Worm (Caenorhabditis elegans) whole organism, L1 larva: Measurements from ENCODE around the gene F53G2.13.

Experiments used
- C04F5.9 ChIP-seq: sonication (generic microtip); optimal IDR thresholded peaks from 2 replicates; lab custom pipeline; 2016; ENCODE audit warnings: missing genetic modification characterization, missing compliant biosample characterization
- F16B12.6 ChIP-seq: fragments of 150-350 bp; optimal IDR thresholded peaks from 2 replicates; lab custom pipeline; 2014; ENCODE audit warnings: missing biosample characterization, missing genetic modification characterization
- Y116A8C.19 ChIP-seq: sonication (generic microtip); optimal IDR thresholded peaks from 2 replicates; lab custom pipeline; 2016; ENCODE audit warnings: missing compliant biosample characterization, missing genetic modification characterization, borderline replicate concordance
- aha-1 ChIP-seq: fragments of 150-350 bp; optimal IDR thresholded peaks from 2 replicates; lab custom pipeline; 2014; ENCODE audit warnings: missing biosample characterization, missing genetic modification characterization
- aly-2 ChIP-seq: fragments of 150-350 bp; optimal IDR thresholded peaks from 2 replicates; lab custom pipeline; 2014; ENCODE audit warnings: missing biosample characterization, missing genetic modification characterization
- blmp-1 ChIP-seq: fragments of 150-350 bp; optimal IDR thresholded peaks from 2 replicates; lab custom pipeline; 2014; ENCODE audit warnings: missing biosample characterization, missing genetic modification characterization
- ceh-8 ChIP-seq: fragments of 200-800 bp; sonication (Bioruptor generic); optimal IDR thresholded peaks from 2 replicates; lab custom pipeline; 2018; ENCODE audit warnings: mild to moderate bottlenecking, missing genetic modification characterization, moderate library complexity, missing compliant biosample characterization
- ceh-82 ChIP-seq, 3 experiments: fragments of 150-350 bp in 1 of 3; sonication (generic microtip) in 2 of 3; optimal IDR thresholded peaks; 2 replicates each; lab custom pipeline; 2014 to 2017; ENCODE audit warnings: missing biosample characterization in 3 of 3, missing genetic modification characterization in 3 of 3
- ceh-88 ChIP-seq: fragments of 200-800 bp; sonication (Bioruptor generic); IDR thresholded peaks from 2 replicates; pipeline ENCODE4 v1.3.6; 2022; ENCODE audit warnings: missing genetic modification characterization, missing compliant biosample characterization
- ceh-90 ChIP-seq: sonication (generic microtip); optimal IDR thresholded peaks from 2 replicates; lab custom pipeline; 2016; ENCODE audit warnings: missing genetic modification characterization, missing compliant biosample characterization
- ces-1 ChIP-seq: fragments of 150-350 bp; optimal IDR thresholded peaks from 2 replicates; lab custom pipeline; 2014; ENCODE audit warnings: missing biosample characterization, missing genetic modification reagents, missing genetic modification characterization
- dsc-1 ChIP-seq: sonication (generic microtip); optimal IDR thresholded peaks from 2 replicates; lab custom pipeline; 2016; ENCODE audit warnings: mild to moderate bottlenecking, missing genetic modification characterization, missing compliant biosample characterization
- efl-1 ChIP-seq, 4 experiments: fragments of 150-350 bp; optimal IDR thresholded peaks in 3 of 4; peaks in 1 of 4; 1 replicate in 1 of 4; 2 replicates in 3 of 4; lab custom pipeline; 2014; ENCODE audit warnings: missing biosample characterization in 2 of 4, missing genetic modification characterization in 2 of 4, missing genetic modification reagents in 2 of 4
- efl-3 ChIP-seq: fragments of 200-800 bp; sonication (Bioruptor generic); optimal IDR thresholded peaks from 2 replicates; lab custom pipeline; 2018; ENCODE audit warnings: mild to moderate bottlenecking, missing genetic modification characterization, missing compliant biosample characterization
- egl-13 ChIP-seq: sonication (generic microtip); optimal IDR thresholded peaks from 2 replicates; lab custom pipeline; 2016; ENCODE audit warnings: missing genotype, missing genetic modification reagents, missing genetic modification characterization, missing compliant biosample characterization
- elt-2 ChIP-seq: sonication (generic microtip); optimal IDR thresholded peaks from 2 replicates; lab custom pipeline; 2016; ENCODE audit warnings: missing genetic modification characterization, mild to moderate bottlenecking, inconsistent platforms, missing compliant biosample characterization, missing genetic modification reagents
- elt-3 ChIP-seq, 6 experiments: fragments of 150-350 bp in 1 of 6; sonication (generic microtip); optimal IDR thresholded peaks; 2 replicates each; lab custom pipeline; 2017 to 2018; ENCODE audit warnings: missing biosample characterization in 6 of 6, missing genetic modification characterization in 6 of 6, inconsistent platforms in 1 of 6
- ets-5 ChIP-seq: fragments of 200-800 bp; sonication (Bioruptor generic); IDR thresholded peaks from 2 replicates; pipeline ENCODE4 v1.3.6; 2022; ENCODE audit warnings: missing genetic modification characterization, missing compliant biosample characterization
- fkh-10 ChIP-seq: sonication (generic microtip); optimal IDR thresholded peaks from 2 replicates; lab custom pipeline; 2017; ENCODE audit warnings: missing biosample characterization, missing genetic modification reagents, missing genetic modification characterization
- fkh-4 ChIP-seq: sonication (generic microtip); optimal IDR thresholded peaks from 2 replicates; lab custom pipeline; 2016; ENCODE audit warnings: missing compliant biosample characterization, missing genetic modification characterization, borderline replicate concordance
- fkh-8 ChIP-seq: sonication (generic microtip); optimal IDR thresholded peaks from 2 replicates; lab custom pipeline; 2016; ENCODE audit warnings: mild to moderate bottlenecking, missing genetic modification characterization, missing compliant biosample characterization
- fos-1 ChIP-seq: fragments of 150-350 bp; optimal IDR thresholded peaks from 2 replicates; lab custom pipeline; 2014; ENCODE audit warnings: missing biosample characterization, missing genetic modification characterization
- grh-1 ChIP-seq: fragments of 200-800 bp; sonication (Bioruptor generic); IDR thresholded peaks from 2 replicates; pipeline ENCODE4 v1.3.6; 2022; ENCODE audit warnings: missing genetic modification reagents, missing genetic modification characterization, missing compliant biosample characterization
- hlh-4 ChIP-seq: sonication (generic microtip); optimal IDR thresholded peaks from 2 replicates; lab custom pipeline; 2016; ENCODE audit warnings: mild to moderate bottlenecking, missing genetic modification characterization, missing compliant biosample characterization
- hpl-2 ChIP-seq: fragments of 150-350 bp; optimal IDR thresholded peaks from 2 replicates; lab custom pipeline; 2014; ENCODE audit warnings: missing biosample characterization, missing genetic modification reagents, missing genetic modification characterization
- isw-1 ChIP-seq: fragments of 200-800 bp; sonication (Bioruptor generic); IDR thresholded peaks from 2 replicates; pipeline ENCODE4 v1.3.6; 2022; ENCODE audit warnings: missing genetic modification characterization, missing compliant biosample characterization
- jun-1 ChIP-seq: fragments of 150-350 bp; optimal IDR thresholded peaks from 2 replicates; lab custom pipeline; 2014; ENCODE audit warnings: missing biosample characterization, missing genetic modification reagents, missing genetic modification characterization
- lin-13 ChIP-seq: fragments of 150-350 bp; optimal IDR thresholded peaks from 2 replicates; lab custom pipeline; 2014; ENCODE audit warnings: missing biosample characterization, missing genetic modification reagents, missing genetic modification characterization
- lin-14 ChIP-seq: fragments of 200-800 bp; sonication (Bioruptor generic); optimal IDR thresholded peaks from 2 replicates; lab custom pipeline; 2018; ENCODE audit warnings: mild to moderate bottlenecking, missing genetic modification characterization, moderate library complexity, missing compliant biosample characterization
- lin-15B ChIP-seq: fragments of 150-350 bp; sonication (generic microtip); optimal IDR thresholded peaks from 3 replicates; lab custom pipeline; 2014; ENCODE audit warnings: missing biosample characterization, missing genetic modification characterization
- lin-35 ChIP-seq, 2 experiments: fragments of 150-350 bp; optimal IDR thresholded peaks; 2 replicates each; lab custom pipeline; 2014; ENCODE audit warnings: missing biosample characterization in 2 of 2, missing genetic modification characterization in 2 of 2, missing genetic modification reagents in 2 of 2
- lin-39 ChIP-seq: fragments of 150-350 bp; optimal IDR thresholded peaks from 2 replicates; lab custom pipeline; 2014; ENCODE audit warnings: missing biosample characterization, missing genetic modification reagents, missing genetic modification characterization
- lsy-2 ChIP-seq, 2 experiments: fragments of 150-350 bp; optimal IDR thresholded peaks; 2 replicates each; lab custom pipeline; 2014; ENCODE audit warnings: missing biosample characterization in 2 of 2, missing genetic modification characterization in 2 of 2
- mab-9 ChIP-seq: fragments of 200-800 bp; sonication (Bioruptor generic); IDR thresholded peaks from 2 replicates; pipeline ENCODE4 v1.3.6; 2022; ENCODE audit warnings: missing genetic modification reagents, missing genetic modification characterization, missing compliant biosample characterization
- mdl-1 ChIP-seq, 2 experiments: fragments of 150-350 bp; optimal IDR thresholded peaks; 2 replicates each; lab custom pipeline; 2014 to 2017; ENCODE audit warnings: missing biosample characterization in 2 of 2, missing genetic modification characterization in 2 of 2, inconsistent platforms in 1 of 2
- mep-1 ChIP-seq: fragments of 150-350 bp; optimal IDR thresholded peaks from 2 replicates; lab custom pipeline; 2014; ENCODE audit warnings: missing biosample characterization, missing genetic modification characterization
- nhr-12 ChIP-seq: sonication (generic microtip); optimal IDR thresholded peaks from 2 replicates; lab custom pipeline; 2017; ENCODE audit warnings: missing biosample characterization, missing genetic modification characterization
- nhr-20 ChIP-seq: sonication (generic microtip); optimal IDR thresholded peaks from 2 replicates; lab custom pipeline; 2016; ENCODE audit warnings: mild to moderate bottlenecking, missing genetic modification characterization, missing compliant biosample characterization
- nhr-237 ChIP-seq: fragments of 150-350 bp; optimal IDR thresholded peaks from 2 replicates; lab custom pipeline; 2014; ENCODE audit warnings: missing biosample characterization, missing genetic modification characterization
- nhr-28 ChIP-seq: fragments of 150-350 bp; optimal IDR thresholded peaks from 2 replicates; lab custom pipeline; 2014; ENCODE audit warnings: missing biosample characterization, missing genetic modification characterization
- nhr-47 ChIP-seq: sonication (generic microtip); optimal IDR thresholded peaks from 2 replicates; lab custom pipeline; 2016; ENCODE audit warnings: mild to moderate bottlenecking, missing genetic modification characterization, moderate library complexity, missing compliant biosample characterization
- nhr-71 ChIP-seq: sonication (generic microtip); optimal IDR thresholded peaks from 2 replicates; lab custom pipeline; 2016; ENCODE audit warnings: mild to moderate bottlenecking, missing genetic modification characterization, moderate library complexity, missing compliant biosample characterization
- nhr-76 ChIP-seq: sonication (generic microtip); optimal IDR thresholded peaks from 2 replicates; lab custom pipeline; 2017; ENCODE audit warnings: missing biosample characterization, missing genetic modification characterization
- nhr-85 ChIP-seq: sonication (generic microtip); peaks from one replicate; lab custom pipeline; 2016; ENCODE audit warnings: missing genetic modification characterization, inconsistent platforms, missing compliant biosample characterization
- pag-3 ChIP-seq: sonication (generic microtip); optimal IDR thresholded peaks from 2 replicates; lab custom pipeline; 2017; ENCODE audit warnings: missing genetic modification characterization, mild to moderate bottlenecking, missing compliant biosample characterization, antibody characterized with exemption, borderline replicate concordance; ENCODE audit not compliant: insufficient read depth
- pqm-1 ChIP-seq: sonication (generic microtip); optimal IDR thresholded peaks from 3 replicates; lab custom pipeline; 2017; ENCODE audit warnings: missing biosample characterization, missing genetic modification characterization
- sptf-1 ChIP-seq: fragments of 150-350 bp; optimal IDR thresholded peaks from 2 replicates; lab custom pipeline; 2014; ENCODE audit warnings: missing biosample characterization, missing genetic modification characterization
- tbx-2 ChIP-seq: sonication (generic microtip); optimal IDR thresholded peaks from 2 replicates; lab custom pipeline; 2016; ENCODE audit warnings: missing genetic modification characterization, missing compliant biosample characterization
- xbp-1 ChIP-seq: sonication (generic microtip); optimal IDR thresholded peaks from 2 replicates; lab custom pipeline; 2016; ENCODE audit warnings: missing genetic modification characterization, missing compliant biosample characterization
- ztf-11 ChIP-seq, 2 experiments: sonication (generic microtip); optimal IDR thresholded peaks; 2 replicates each; lab custom pipeline; 2016 to 2017; ENCODE audit warnings: missing genetic modification characterization in 2 of 2, missing biosample characterization in 1 of 2, missing compliant biosample characterization in 1 of 2

F53G2.13 gene

ce11 chrII:2483507-2483906 lies at the start of gene F53G2.13:
Gene F53G2.13 (plus strand): TSS chrII:2483807.
- no peak for TF ChIP-seq fkh-10
- no peak for TF ChIP-seq mdl-1 (tag; optimal IDR thresholded peaks at IDR 0.05; lab: Kevin White, UChicago)
- no peak for TF ChIP-seq mab-9 (GFP tag; lab: Robert Waterston, UW)
- TF ChIP-seq aly-2 (tag; lab: Kevin White, UChicago) = no peak
- no peak for TF ChIP-seq nhr-71
- no peak for TF ChIP-seq fos-1 (tag; lab: Kevin White, UChicago)
- no peak for TF ChIP-seq lin-39 (tag; lab: Kevin White, UChicago)
- TF ChIP-seq ces-1 (GFP tag; lab: Kevin White, UChicago) = no peak
- no peak for TF ChIP-seq lin-35 (GFP tag; optimal IDR thresholded peaks at IDR 0.05; lab: Kevin White, UChicago)
- no peak for TF ChIP-seq efl-3
- no peak for TF ChIP-seq ets-5
- no peak for TF ChIP-seq xbp-1
- no peak for TF ChIP-seq efl-1 (optimal IDR thresholded peaks at IDR 0.05; lab: Kevin White, UChicago)
- no peak for TF ChIP-seq efl-1 (GFP tag; optimal IDR thresholded peaks at IDR 0.05 in 1 of 2; lab: Kevin White, UChicago)
- no peak for TF ChIP-seq nhr-76 (tag; lab: Kevin White, UChicago)
- no peak for TF ChIP-seq lsy-2 (tag; optimal IDR thresholded peaks at IDR 0.05; lab: Kevin White, UChicago)
- no peak for TF ChIP-seq elt-2 (tag; lab: Kevin White, UChicago)

ce11 chrII:2435566-2435965 lies 48.0 kb upstream of the F53G2.13 start:
- TF ChIP-seq ceh-88 = no peak
- no peak for TF ChIP-seq Y116A8C.19
- no peak for TF ChIP-seq sptf-1
- peak; percentile 97 for TF ChIP-seq blmp-1 (tag; lab: Kevin White, UChicago)
- TF ChIP-seq hpl-2 (GFP tag; lab: Kevin White, UChicago) = no peak
- no peak for TF ChIP-seq lin-15B
- TF ChIP-seq elt-3 (tag; optimal IDR thresholded peaks at IDR 0.05; lab: Kevin White, UChicago) = peak in 2 of 6 experiments; percentile 21 to 29
- no peak for TF ChIP-seq efl-1 (optimal IDR thresholded peaks at IDR 0.05; lab: Kevin White, UChicago)
- TF ChIP-seq efl-1 (GFP tag; optimal IDR thresholded peaks at IDR 0.05 in 1 of 2; lab: Kevin White, UChicago) = peak in 1 of 2 experiments; percentile 40

ce11 chrII:2436757-2437156 lies 46.9 kb upstream of the F53G2.13 start:
- TF ChIP-seq isw-1 (GFP tag; lab: Robert Waterston, UW) (no peak), nhr-237 (tag; lab: Kevin White, UChicago) (no peak), tbx-2 (tag; lab: Kevin White, UChicago) (no peak), fkh-4 (tag; lab: Kevin White, UChicago) (no peak), C04F5.9 (tag; lab: Kevin White, UChicago) (no peak), nhr-85 (tag; lab: Kevin White, UChicago) (no peak), blmp-1 (tag; lab: Kevin White, UChicago) (peak; percentile 67), ztf-11 (tag; optimal IDR thresholded peaks at IDR 0.05; lab: Kevin White, UChicago) (no peak), lin-13 (GFP tag; lab: Kevin White, UChicago) (no peak), nhr-12 (tag; lab: Kevin White, UChicago) (no peak), ceh-90 (tag; lab: Kevin White, UChicago) (no peak), aha-1 (no peak), lin-35 (GFP tag; optimal IDR thresholded peaks at IDR 0.05; lab: Kevin White, UChicago) (no peak), nhr-28 (no peak), hlh-4 (tag; lab: Kevin White, UChicago) (no peak), nhr-20 (no peak), ceh-82 (tag; optimal IDR thresholded peaks at IDR 0.05; lab: Kevin White, UChicago) (no peak), ceh-88 (no peak), mab-9 (GFP tag; lab: Robert Waterston, UW) (no peak), dsc-1 (tag; lab: Kevin White, UChicago) (no peak), grh-1 (no peak), mep-1 (tag; lab: Kevin White, UChicago) (no peak), lin-14 (GFP tag; lab: Kevin White, UChicago) (peak; percentile 68), elt-3 (tag; optimal IDR thresholded peaks at IDR 0.05; lab: Kevin White, UChicago) (peak in 1 of 6 experiments; percentile 25), pqm-1 (tag; lab: Kevin White, UChicago) (no peak), xbp-1 (no peak), fkh-8 (no peak), F16B12.6 (tag; lab: Kevin White, UChicago) (no peak), ceh-8 (no peak), lin-39 (tag; lab: Kevin White, UChicago) (no peak), nhr-47 (no peak), jun-1 (tag; lab: Kevin White, UChicago) (no peak), egl-13 (tag; lab: Kevin White, UChicago) (no peak), pag-3 (no peak)
